Fruit fly (Drosophila melanogaster) whole organism, embryonic: ENCODE data around the gene Gr98d.

Source experiments
- ATbp ChIP-seq: fragments of 200-800 bp; sonication (Bioruptor generic); optimal IDR thresholded peaks from 2 replicates; lab custom pipeline; 2017; ENCODE audit warnings: missing biosample characterization, mild to moderate bottlenecking, missing genetic modification characterization, missing genetic modification reagents
- Awh ChIP-seq: fragments of 200-800 bp; sonication (Bioruptor generic); IDR thresholded peaks from 2 replicates; pipeline ENCODE4, ENCODE4 v1.3.6; 2022; ENCODE audit warnings: missing biosample characterization, missing genetic modification characterization
- CG10431 ChIP-seq: fragments of 200-800 bp; sonication (Bioruptor generic); optimal IDR thresholded peaks from 3 replicates; lab custom pipeline; 2018; ENCODE audit warnings: missing biosample characterization, mild to moderate bottlenecking, missing genetic modification characterization
- CG10565 ChIP-seq: fragments of 200-800 bp; sonication (Bioruptor generic); optimal IDR thresholded peaks from 3 replicates; lab custom pipeline; 2016; ENCODE audit warnings: missing biosample characterization, mild to moderate bottlenecking, missing genetic modification characterization
- CG11695 ChIP-seq: fragments of 200-800 bp; sonication (Bioruptor generic); IDR thresholded peaks from 3 replicates; pipeline ENCODE4 v1.3.6; 2022; ENCODE audit warnings: missing biosample characterization, missing genetic modification characterization
- CG13424 ChIP-seq: fragments of 200-800 bp; sonication (Bioruptor generic); optimal IDR thresholded peaks from 2 replicates; lab custom pipeline; 2019; ENCODE audit warnings: missing biosample characterization, mild to moderate bottlenecking, missing genetic modification characterization, moderate library complexity
- CG13624 ChIP-seq: fragments of 200-800 bp; sonication (Bioruptor generic); optimal IDR thresholded peaks from 2 replicates; lab custom pipeline; 2016; ENCODE audit warnings: missing biosample characterization, missing genetic modification characterization
- CG14667 ChIP-seq: fragments of 200-800 bp; sonication (Bioruptor generic); IDR thresholded peaks from 2 replicates; pipeline ENCODE4 v1.3.6; 2022; ENCODE audit warnings: missing biosample characterization, missing genetic modification characterization
- CG15073 ChIP-seq: fragments of 200-800 bp; sonication (Bioruptor generic); optimal IDR thresholded peaks from 2 replicates; lab custom pipeline; 2016; ENCODE audit warnings: missing biosample characterization, missing genetic modification characterization
- CG15514 ChIP-seq: fragments of 200-800 bp; sonication (Bioruptor generic); optimal IDR thresholded peaks from 3 replicates; lab custom pipeline; 2017; ENCODE audit warnings: missing biosample characterization, missing genetic modification characterization, mild to moderate bottlenecking, moderate library complexity, missing genetic modification reagents
- CG17328 ChIP-seq: fragments of 200-800 bp; sonication (Bioruptor generic); IDR thresholded peaks from 2 replicates; pipeline ENCODE4 v1.3.6; 2022; ENCODE audit warnings: missing biosample characterization, missing genetic modification characterization
- CG1832 ChIP-seq: fragments of 200-800 bp; sonication (Bioruptor generic); optimal IDR thresholded peaks from 2 replicates; lab custom pipeline; 2017; ENCODE audit warnings: missing biosample characterization, mild to moderate bottlenecking, missing genetic modification characterization, inconsistent platforms
- CG2129 ChIP-seq: fragments of 200-800 bp; sonication (Bioruptor generic); IDR thresholded peaks from 2 replicates; pipeline ENCODE4 v1.3.6; 2022; ENCODE audit warnings: missing biosample characterization, missing genetic modification characterization; ENCODE audit not compliant: partially characterized antibody
- CG2199 ChIP-seq: fragments of 200-800 bp; sonication (Bioruptor generic); IDR thresholded peaks from 3 replicates; pipeline ENCODE4 v1.3.6; 2022; ENCODE audit warnings: missing biosample characterization, missing genetic modification characterization
- CG30020 ChIP-seq: fragments of 200-800 bp; optimal IDR thresholded peaks from 2 replicates; lab custom pipeline; 2019; ENCODE audit warnings: missing biosample characterization, mild to moderate bottlenecking, missing genetic modification characterization, moderate library complexity
- CG31365 ChIP-seq: fragments of 200-800 bp; sonication (Bioruptor generic); optimal IDR thresholded peaks from 2 replicates; lab custom pipeline; 2018; ENCODE audit warnings: missing biosample characterization, mild to moderate bottlenecking, missing genetic modification characterization
- CG31388 ChIP-seq: fragments of 200-800 bp; sonication (Bioruptor generic); optimal IDR thresholded peaks from 2 replicates; lab custom pipeline; 2016; ENCODE audit warnings: missing biosample characterization, missing genetic modification characterization
- CG42726 ChIP-seq: fragments of 200-800 bp; sonication (Bioruptor generic); IDR thresholded peaks from 2 replicates; pipeline ENCODE4 v1.3.6; 2022; ENCODE audit warnings: missing biosample characterization, missing genetic modification characterization; ENCODE audit not compliant: partially characterized antibody
- CG4282 ChIP-seq: fragments of 200-800 bp; sonication (Bioruptor generic); optimal IDR thresholded peaks from 2 replicates; lab custom pipeline; 2016; ENCODE audit warnings: missing biosample characterization, missing genetic modification characterization
- CG4820 ChIP-seq: fragments of 200-800 bp; sonication (Bioruptor generic); optimal IDR thresholded peaks from 3 replicates; lab custom pipeline; 2016; ENCODE audit warnings: missing biosample characterization, missing genetic modification characterization
- CG6854 ChIP-seq: fragments of 200-800 bp; sonication (Bioruptor generic); optimal IDR thresholded peaks from 3 replicates; lab custom pipeline; 2017; ENCODE audit warnings: missing biosample characterization, mild to moderate bottlenecking, missing genetic modification characterization
- CG7271 ChIP-seq: fragments of 200-800 bp; sonication (Bioruptor generic); optimal IDR thresholded peaks from 2 replicates; lab custom pipeline; 2018; ENCODE audit warnings: missing biosample characterization, mild to moderate bottlenecking, missing genetic modification characterization, moderate library complexity
- CG7745 ChIP-seq: fragments of 200-800 bp; sonication (Bioruptor generic); optimal IDR thresholded peaks from 2 replicates; lab custom pipeline; 2018; ENCODE audit warnings: missing biosample characterization, mild to moderate bottlenecking, missing genetic modification characterization, moderate library complexity
- CG8388 ChIP-seq: fragments of 200-800 bp; sonication (Bioruptor generic); optimal IDR thresholded peaks from 2 replicates; lab custom pipeline; 2019; ENCODE audit warnings: missing biosample characterization, mild to moderate bottlenecking, missing genetic modification characterization, moderate library complexity
- CG8924 ChIP-seq: fragments of 200-800 bp; optimal IDR thresholded peaks from 3 replicates; lab custom pipeline; 2019; ENCODE audit warnings: missing biosample characterization, mild to moderate bottlenecking, missing genetic modification characterization, moderate library complexity
- CG9609 ChIP-seq: fragments of 200-800 bp; sonication (Bioruptor generic); optimal IDR thresholded peaks from 3 replicates; lab custom pipeline; 2016; ENCODE audit warnings: missing biosample characterization, missing genetic modification characterization
- Dek ChIP-seq: fragments of 200-800 bp; sonication (Bioruptor generic); optimal IDR thresholded peaks from 3 replicates; lab custom pipeline; 2019; ENCODE audit warnings: missing biosample characterization, mild to moderate bottlenecking, missing genetic modification characterization, moderate library complexity
- Dfd ChIP-seq, 2 experiments: fragments of >200 bp; optimal IDR thresholded peaks; 2 replicates each; lab custom pipeline; 2017; ENCODE audit warnings: missing biosample characterization in 2 of 2, missing genetic modification characterization in 2 of 2
- Dip2 ChIP-seq: fragments of 200-800 bp; sonication (Bioruptor generic); IDR thresholded peaks from 2 replicates; pipeline ENCODE4 v1.3.6; 2022; ENCODE audit warnings: missing biosample characterization, missing genetic modification characterization
- Ets65A ChIP-seq: fragments of 200-800 bp; sonication (Bioruptor generic); peaks from one replicate; lab custom pipeline; 2016; ENCODE audit warnings: missing biosample characterization, missing genetic modification characterization
- H2.0 ChIP-seq: fragments of 200-800 bp; sonication (Bioruptor generic); IDR thresholded peaks from 2 replicates; pipeline ENCODE4 v1.3.6; 2022; ENCODE audit warnings: missing biosample characterization, missing genetic modification characterization
- Nf-YA ChIP-seq: fragments of 200-800 bp; sonication (Bioruptor generic); IDR thresholded peaks from 2 replicates; pipeline ENCODE4 v1.3.6; 2022; ENCODE audit warnings: missing biosample characterization, missing genetic modification characterization
- Six4 ChIP-seq: fragments of 200-800 bp; sonication (Bioruptor generic); optimal IDR thresholded peaks from 2 replicates; lab custom pipeline; 2016; ENCODE audit warnings: missing biosample characterization, missing genetic modification characterization
- Ssrp ChIP-seq: fragments of 200-800 bp; sonication (Bioruptor generic); optimal IDR thresholded peaks from 2 replicates; lab custom pipeline; 2018; ENCODE audit warnings: missing biosample characterization, mild to moderate bottlenecking, missing genetic modification characterization, moderate library complexity
- Vsx1 ChIP-seq: fragments of 200-800 bp; sonication (Bioruptor generic); optimal IDR thresholded peaks from 2 replicates; lab custom pipeline; 2017; ENCODE audit warnings: missing biosample characterization, mild to moderate bottlenecking, missing genetic modification characterization, missing genetic modification reagents
- bab2 ChIP-seq: fragments of 200-800 bp; sonication (Bioruptor generic); optimal IDR thresholded peaks from 2 replicates; lab custom pipeline; 2016; ENCODE audit warnings: missing biosample characterization, missing genetic modification characterization
- bbx ChIP-seq: fragments of 200-800 bp; sonication (Bioruptor generic); IDR thresholded peaks from 2 replicates; pipeline ENCODE4 v1.3.6; 2022; ENCODE audit warnings: missing biosample characterization, missing genetic modification characterization; ENCODE audit not compliant: partially characterized antibody
- bowl ChIP-seq: fragments of 200-800 bp; sonication (Bioruptor generic); IDR thresholded peaks from 2 replicates; pipeline ENCODE4 v1.3.6; 2022; ENCODE audit warnings: missing biosample characterization, missing genetic modification characterization
- chif ChIP-seq, 2 experiments: fragments of 200-800 bp; sonication (Bioruptor generic); optimal IDR thresholded peaks; 3 replicates each; lab custom pipeline; 2016; ENCODE audit warnings: missing biosample characterization in 2 of 2, missing genetic modification characterization in 2 of 2
- gfzf ChIP-seq: fragments of 200-800 bp; sonication (Bioruptor generic); optimal IDR thresholded peaks from 2 replicates; lab custom pipeline; 2016; ENCODE audit warnings: missing biosample characterization, mild to moderate bottlenecking, missing genetic modification characterization, moderate library complexity
- grau ChIP-seq: fragments of 200-800 bp; optimal IDR thresholded peaks from 3 replicates; lab custom pipeline; 2019; ENCODE audit warnings: missing biosample characterization, mild to moderate bottlenecking, missing genetic modification characterization, moderate library complexity
- hkb ChIP-seq, 2 experiments: fragments of 200-800 bp in 1 of 2; fragments of >200 bp in 1 of 2; sonication (Bioruptor generic) in 1 of 2; IDR thresholded peaks in 1 of 2; optimal IDR thresholded peaks in 1 of 2; 2 replicates each; pipeline versions ENCODE4 v1.3.6 to Lab custom; 2017 to 2022; ENCODE audit warnings: missing biosample characterization in 1 of 2, missing genetic modification characterization in 1 of 2
- lbe ChIP-seq: fragments of 200-800 bp; sonication (Bioruptor generic); optimal IDR thresholded peaks from 2 replicates; lab custom pipeline; 2016; ENCODE audit warnings: missing biosample characterization, mild to moderate bottlenecking, missing genetic modification characterization
- lov ChIP-seq, 2 experiments: fragments of 200-800 bp in 1 of 2; fragments of >200 bp in 1 of 2; sonication (Bioruptor generic) in 1 of 2; IDR thresholded peaks in 1 of 2; optimal IDR thresholded peaks in 1 of 2; 2 replicates in 1 of 2; 3 replicates in 1 of 2; pipeline versions ENCODE4 v1.3.6 to Lab custom; 2017 to 2022; ENCODE audit warnings: missing biosample characterization in 1 of 2, missing genetic modification characterization in 1 of 2
- nau ChIP-seq: fragments of 200-800 bp; sonication (Bioruptor generic); optimal IDR thresholded peaks from 3 replicates; lab custom pipeline; 2017; ENCODE audit warnings: missing biosample characterization, mild to moderate bottlenecking, missing genetic modification characterization, missing genetic modification reagents
- pros ChIP-seq: fragments of 200-800 bp; sonication (Bioruptor generic); optimal IDR thresholded peaks from 3 replicates; lab custom pipeline; 2019; ENCODE audit warnings: missing biosample characterization, mild to moderate bottlenecking, missing genetic modification characterization, moderate library complexity
- so ChIP-seq: fragments of 200-800 bp; sonication (Bioruptor generic); IDR thresholded peaks from 3 replicates; pipeline ENCODE4 v1.3.6; 2022; ENCODE audit warnings: missing biosample characterization, missing genetic modification characterization
- sr ChIP-seq: fragments of 200-800 bp; sonication (Bioruptor generic); IDR thresholded peaks from 3 replicates; pipeline ENCODE4 v1.3.6; 2022; ENCODE audit warnings: missing biosample characterization, missing genetic modification characterization
- tna ChIP-seq: fragments of 200-800 bp; sonication (Bioruptor generic); IDR thresholded peaks from 2 replicates; pipeline ENCODE4 v1.3.6; 2022; ENCODE audit warnings: missing biosample characterization, missing genetic modification characterization; ENCODE audit not compliant: partially characterized antibody

The Gr98d gene

DNA sequence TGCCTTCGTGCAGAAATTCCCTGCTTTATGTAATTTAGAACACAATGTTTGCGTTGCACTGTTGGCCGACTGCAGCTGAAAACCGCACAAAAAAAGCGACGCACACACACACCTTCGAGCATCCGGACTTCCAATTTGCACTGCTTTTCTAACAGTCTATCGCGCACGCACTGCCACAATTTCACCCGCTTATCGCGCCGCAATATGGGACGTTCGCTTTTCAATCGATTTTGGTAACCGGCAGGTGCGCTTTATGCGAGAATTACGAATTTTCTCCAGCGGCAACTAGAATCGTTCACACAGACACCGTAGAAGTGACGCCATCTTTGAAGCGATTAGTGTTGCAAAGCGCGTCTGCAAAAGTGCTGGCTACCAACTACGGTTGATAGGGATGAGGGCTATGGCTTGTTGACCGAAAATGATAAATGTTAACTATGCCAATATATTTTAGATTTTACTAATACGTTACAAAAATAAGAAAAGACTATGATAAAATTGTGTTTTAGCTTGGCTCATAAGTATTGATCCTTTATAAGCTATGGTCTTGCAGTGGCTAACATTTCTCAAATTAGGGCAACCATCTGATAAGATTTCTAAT lies 36.1 kb downstream of the Gr98d start, which contains the start of gene wdb (continued):
- TF ChIP-seq CG15073 (no peak), CG4282 (GFP tag; lab: Kevin White, UChicago) (no peak), sr (GFP tag; lab: Robert Waterston, UW) (no peak), gfzf (GFP tag; lab: Kevin White, UChicago) (peak; percentile 4), CG8388 (GFP tag; lab: Kevin White, UChicago) (no peak), CG9609 (peak; percentile 24), CG4820 (peak; percentile 28), Dip2 (GFP tag; lab: Robert Waterston, UW) (no peak), chif (GFP tag; optimal IDR thresholded peaks at IDR 0.05; lab: Kevin White, UChicago) (peak; percentile 9 to 23), lbe (GFP tag; lab: Kevin White, UChicago) (peak; percentile 10), H2.0 (GFP tag; lab: Robert Waterston, UW) (no peak), nau (GFP tag; lab: Kevin White, UChicago) (no peak), tna (GFP tag; lab: Robert Waterston, UW) (no peak), Dfd (GFP tag; optimal IDR thresholded peaks at IDR 0.05; lab: Kevin White, UChicago) (no peak), pros (GFP tag; lab: Kevin White, UChicago) (no peak), Vsx1 (GFP tag; lab: Kevin White, UChicago) (no peak), Ssrp (tag; lab: Kevin White, UChicago) (no peak), CG13624 (GFP tag; lab: Kevin White, UChicago) (peak; percentile 51), bowl (GFP tag; lab: Robert Waterston, UW) (no peak), CG8924 (tag; lab: Kevin White, UChicago) (no peak), Ets65A (GFP tag; lab: Kevin White, UChicago) (peak; percentile 96), so (GFP tag; lab: Robert Waterston, UW) (no peak), CG6854 (no peak), lov (optimal IDR thresholded peaks at IDR 0.05; lab: Kevin White, UChicago) (no peak), lov (GFP tag; IDR thresholded peaks at IDR 0.05; lab: Robert Waterston, UW) (no peak), CG31365 (tag; lab: Kevin White, UChicago) (no peak), CG13424 (tag; lab: Kevin White, UChicago) (peak; percentile 31), CG11695 (GFP tag; lab: Robert Waterston, UW) (no peak), Six4 (GFP tag; lab: Kevin White, UChicago) (peak; percentile 24), CG42726 (no peak), hkb (optimal IDR thresholded peaks at IDR 0.05; lab: Kevin White, UChicago) (no peak), hkb (GFP tag; IDR thresholded peaks at IDR 0.05; lab: Robert Waterston, UW) (no peak), Nf-YA (GFP tag; lab: Robert Waterston, UW) (no peak), bbx (GFP tag; lab: Robert Waterston, UW) (no peak), Dek (tag; lab: Kevin White, UChicago) (peak; percentile 41), CG2199 (GFP tag; lab: Robert Waterston, UW) (no peak), CG17328 (GFP tag; lab: Robert Waterston, UW) (no peak), CG1832 (GFP tag; lab: Kevin White, UChicago) (no peak), CG2129 (GFP tag; lab: Robert Waterston, UW) (no peak), CG15514 (peak; percentile 16), CG31388 (GFP tag; lab: Kevin White, UChicago) (no peak), CG30020 (tag; lab: Kevin White, UChicago) (no peak), Awh (GFP tag; lab: Robert Waterston, UW) (no peak), CG10565 (GFP tag; lab: Kevin White, UChicago) (no peak), CG7745 (no peak), CG14667 (GFP tag; lab: Robert Waterston, UW) (no peak), CG10431 (GFP tag; lab: Kevin White, UChicago) (no peak), bab2 (peak; percentile 46), CG7271 (tag; lab: Kevin White, UChicago) (no peak), ATbp (GFP tag; lab: Kevin White, UChicago) (no peak), grau (peak; percentile 44)
